Worm (Caenorhabditis elegans) whole organism, late embryonic: ENCODE measurements around the gene C07B5.8.

ENCODE experiments used
- C38D4.7 ChIP-seq: fragments of 200-800 bp; sonication (Bioruptor generic); optimal IDR thresholded peaks from 2 replicates; lab custom pipeline; 2018; ENCODE audit warnings: mild to moderate bottlenecking, missing genetic modification characterization, moderate library complexity, missing compliant biosample characterization
- Y22D7AL.16 ChIP-seq: sonication (generic microtip); optimal IDR thresholded peaks from 2 replicates; lab custom pipeline; 2016; ENCODE audit warnings: missing genetic modification characterization, missing compliant biosample characterization
- ahr-1 ChIP-seq: sonication (generic microtip); optimal IDR thresholded peaks from 2 replicates; lab custom pipeline; 2016; ENCODE audit warnings: missing genetic modification characterization, missing compliant biosample characterization
- ceh-14 ChIP-seq: sonication (generic microtip); optimal IDR thresholded peaks from 2 replicates; lab custom pipeline; 2016; ENCODE audit warnings: missing genotype, missing genetic modification characterization, missing compliant biosample characterization
- ceh-18 ChIP-seq: sonication (generic microtip); optimal IDR thresholded peaks from 2 replicates; lab custom pipeline; 2016; ENCODE audit warnings: missing genetic modification characterization, missing compliant biosample characterization
- ceh-19 ChIP-seq: fragments of 200-800 bp; sonication (Bioruptor generic); optimal IDR thresholded peaks from 2 replicates; lab custom pipeline; 2018; ENCODE audit warnings: mild to moderate bottlenecking, missing genetic modification characterization, missing compliant biosample characterization
- ceh-2 ChIP-seq: sonication (generic microtip); optimal IDR thresholded peaks from 2 replicates; lab custom pipeline; 2016; ENCODE audit warnings: missing genotype, missing genetic modification characterization, missing compliant biosample characterization
- ceh-24 ChIP-seq: sonication (generic microtip); optimal IDR thresholded peaks from 2 replicates; lab custom pipeline; 2016; ENCODE audit warnings: mild to moderate bottlenecking, missing genetic modification characterization, missing compliant biosample characterization
- ceh-34 ChIP-seq: sonication (generic microtip); optimal IDR thresholded peaks from 2 replicates; lab custom pipeline; 2016; ENCODE audit warnings: mild to moderate bottlenecking, missing genetic modification characterization, missing compliant biosample characterization
- dmd-4 ChIP-seq: sonication (generic microtip); optimal IDR thresholded peaks from 2 replicates; lab custom pipeline; 2016; ENCODE audit warnings: borderline replicate concordance, missing genetic modification characterization, missing compliant biosample characterization
- fkh-6 ChIP-seq: sonication (generic microtip); optimal IDR thresholded peaks from 2 replicates; lab custom pipeline; 2016; ENCODE audit warnings: missing genetic modification characterization, missing compliant biosample characterization
- gmeb-2 ChIP-seq: sonication (generic microtip); optimal IDR thresholded peaks from 2 replicates; lab custom pipeline; 2016; ENCODE audit warnings: missing genetic modification characterization, inconsistent platforms, missing compliant biosample characterization
- hlh-13 ChIP-seq: fragments of 200-800 bp; sonication (Bioruptor generic); optimal IDR thresholded peaks from 2 replicates; lab custom pipeline; 2018; ENCODE audit warnings: mild to moderate bottlenecking, missing genetic modification characterization, missing compliant biosample characterization
- hlh-6 ChIP-seq: sonication (generic microtip); optimal IDR thresholded peaks from 2 replicates; lab custom pipeline; 2016; ENCODE audit warnings: missing genotype, missing genetic modification characterization, missing compliant biosample characterization
- lin-11 ChIP-seq: fragments of 200-800 bp; sonication (Bioruptor generic); optimal IDR thresholded peaks from 2 replicates; lab custom pipeline; 2018; ENCODE audit warnings: mild to moderate bottlenecking, missing genetic modification characterization, missing compliant biosample characterization
- pha-2 ChIP-seq: sonication (generic microtip); optimal IDR thresholded peaks from 2 replicates; lab custom pipeline; 2017; ENCODE audit warnings: mild to moderate bottlenecking, missing genetic modification characterization, missing compliant biosample characterization
- pqm-1 ChIP-seq: sonication (generic microtip); optimal IDR thresholded peaks from 2 replicates; lab custom pipeline; 2016; ENCODE audit warnings: missing genetic modification characterization, missing compliant biosample characterization
- ref-2 ChIP-seq: sonication (generic microtip); optimal IDR thresholded peaks from 2 replicates; lab custom pipeline; 2016; ENCODE audit warnings: missing genetic modification characterization, missing compliant biosample characterization
- rnt-1 ChIP-seq: sonication (generic microtip); optimal IDR thresholded peaks from 2 replicates; lab custom pipeline; 2016; ENCODE audit warnings: missing genetic modification characterization, missing compliant biosample characterization
- sdc-2 ChIP-seq: sonication (generic microtip); optimal IDR thresholded peaks from 2 replicates; lab custom pipeline; 2016; ENCODE audit warnings: missing genotype, missing genetic modification characterization, missing compliant biosample characterization
- syd-9 ChIP-seq: sonication (generic microtip); optimal IDR thresholded peaks from 2 replicates; lab custom pipeline; 2016; ENCODE audit warnings: mild to moderate bottlenecking, missing genetic modification characterization, moderate library complexity, missing compliant biosample characterization
- tbx-2 ChIP-seq: sonication (generic microtip); optimal IDR thresholded peaks from 2 replicates; lab custom pipeline; 2016; ENCODE audit warnings: missing genetic modification characterization, missing compliant biosample characterization
- ttx-3 ChIP-seq: sonication (generic microtip); optimal IDR thresholded peaks from 2 replicates; lab custom pipeline; 2016; ENCODE audit warnings: missing genetic modification reagents, missing genetic modification characterization, missing compliant biosample characterization
- unc-42 ChIP-seq: sonication (generic microtip); optimal IDR thresholded peaks from 2 replicates; lab custom pipeline; 2016; ENCODE audit warnings: missing genotype, missing genetic modification characterization, missing compliant biosample characterization
- zip-5 ChIP-seq: sonication (generic microtip); optimal IDR thresholded peaks from 2 replicates; lab custom pipeline; 2016; ENCODE audit warnings: missing genetic modification characterization, missing compliant biosample characterization

The C07B5.8 gene

DNA sequence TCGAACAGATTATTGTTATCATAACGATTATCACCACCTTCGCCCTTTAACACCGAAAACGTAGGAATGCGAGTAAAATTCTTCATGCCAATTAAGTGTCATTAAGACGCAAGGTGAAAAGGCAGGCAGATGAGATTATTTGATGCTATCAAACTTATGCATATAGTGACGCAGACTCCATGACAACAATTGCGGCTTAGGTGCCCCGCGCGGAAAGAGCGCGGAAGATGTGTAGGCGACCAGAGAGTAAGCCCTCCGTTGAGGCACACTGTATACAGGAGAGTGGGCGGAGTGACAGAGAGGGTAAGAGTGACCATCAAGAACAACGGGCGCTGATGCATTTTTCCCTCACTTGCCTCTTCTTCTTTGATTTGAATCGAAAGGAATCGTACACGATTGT is 41.9 kb downstream of the C07B5.8 start:
- no peak for TF ChIP-seq unc-42 (tag; lab: Kevin White, UChicago)
- no peak for TF ChIP-seq ceh-34 (tag; lab: Kevin White, UChicago)
- peak; percentile 24 for TF ChIP-seq rnt-1 (tag; lab: Kevin White, UChicago)
- peak; percentile 46 for TF ChIP-seq pha-2 (tag; lab: Kevin White, UChicago)
- TF ChIP-seq hlh-13: no peak
- no peak for TF ChIP-seq fkh-6
- peak; percentile 1 for TF ChIP-seq tbx-2 (tag; lab: Kevin White, UChicago)
- no peak for TF ChIP-seq Y22D7AL.16
- no peak for TF ChIP-seq C38D4.7 (GFP tag; lab: Kevin White, UChicago)
- TF ChIP-seq hlh-6 (tag; lab: Kevin White, UChicago): peak; percentile 49

DNA sequence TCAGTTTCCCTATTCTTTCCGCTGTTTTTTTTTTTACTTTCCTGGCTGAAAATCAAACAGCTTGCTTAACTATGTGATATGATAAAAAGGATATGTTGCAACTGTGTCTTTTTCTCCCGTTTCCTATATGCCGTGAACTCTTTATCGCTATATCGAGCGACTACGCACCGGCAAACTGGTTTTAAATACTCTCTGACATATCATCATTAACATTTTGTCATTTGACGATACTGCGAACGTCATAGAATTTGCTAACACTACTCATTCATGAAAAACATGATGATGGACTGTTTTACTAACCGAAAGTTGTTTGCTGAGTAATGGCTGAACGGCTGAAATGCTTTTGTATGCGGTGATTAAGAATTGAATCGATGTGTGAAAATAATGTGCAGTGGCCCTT is 45.1 kb downstream of the C07B5.8 start:
- TF ChIP-seq zip-5 (tag; lab: Kevin White, UChicago): no peak
- TF ChIP-seq syd-9 (tag; lab: Kevin White, UChicago): no peak
- no peak for TF ChIP-seq ttx-3 (tag; lab: Kevin White, UChicago)
- no peak for TF ChIP-seq ceh-18 (tag; lab: Kevin White, UChicago)
- TF ChIP-seq ceh-19 (GFP tag; lab: Kevin White, UChicago): no peak

DNA sequence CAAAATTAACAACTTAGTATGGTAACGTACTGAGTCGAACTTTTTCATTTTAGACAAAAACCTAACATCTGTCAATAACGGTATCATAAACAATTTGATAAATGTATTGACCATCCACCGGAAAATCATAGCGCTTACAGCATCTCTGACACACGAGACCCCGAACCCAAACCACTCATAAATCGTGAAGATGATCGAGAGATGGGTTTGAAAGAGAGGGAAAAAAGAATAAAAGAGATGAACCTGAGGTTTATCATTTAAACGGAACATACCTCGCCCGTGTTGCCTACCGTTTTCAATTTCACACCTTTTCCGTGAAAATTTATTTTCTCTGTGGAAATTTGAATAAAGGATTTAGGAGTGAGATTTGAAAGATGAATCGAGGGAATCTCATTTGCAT is 47.0 kb downstream of the C07B5.8 start:
- TF ChIP-seq ceh-14 (no peak), ceh-24 (tag; lab: Kevin White, UChicago) (no peak), hlh-6 (tag; lab: Kevin White, UChicago) (no peak), lin-11 (tag; lab: Kevin White, UChicago) (no peak), ahr-1 (no peak), pha-2 (tag; lab: Kevin White, UChicago) (no peak), zip-5 (tag; lab: Kevin White, UChicago) (no peak), ref-2 (no peak), tbx-2 (tag; lab: Kevin White, UChicago) (no peak), C38D4.7 (GFP tag; lab: Kevin White, UChicago) (no peak), syd-9 (tag; lab: Kevin White, UChicago) (no peak), sdc-2 (tag; lab: Kevin White, UChicago) (no peak), dmd-4 (tag; lab: Kevin White, UChicago) (no peak), ceh-34 (tag; lab: Kevin White, UChicago) (no peak), gmeb-2 (tag; lab: Kevin White, UChicago) (no peak), hlh-13 (no peak), ceh-2 (tag; lab: Kevin White, UChicago) (no peak), pqm-1 (tag; lab: Kevin White, UChicago) (no peak), Y22D7AL.16 (no peak)
